Worm (Caenorhabditis elegans) whole organism, early embryonic: ENCODE measurements around the gene T15B7.8.

ENCODE experiments used
- aly-1 ChIP-seq: sonication (generic microtip); optimal IDR thresholded peaks from 2 replicates; lab custom pipeline; 2016; ENCODE audit warnings: missing genetic modification characterization, missing compliant biosample characterization
- ama-1 ChIP-seq: fragments of 150-350 bp; optimal IDR thresholded peaks from 2 replicates; lab custom pipeline; 2014

ce11 chrV:6806340-6806739 lies 15.3 kb upstream of the T15B7.8 start, which contains the start of gene dmsr-12:
- no peak for TF ChIP-seq aly-1 (tag; lab: Kevin White, UChicago)
- no peak for TF ChIP-seq ama-1 (lab: Kevin White, UChicago)
